Worm (Caenorhabditis elegans) whole organism, early embryonic: ENCODE results near the gene vha-5.
A peak's percentile ranks its signal among the peaks of the same experiment; 100 is the strongest.

Experiments
- B0310.2 ChIP-seq: sonication (generic microtip); optimal IDR thresholded peaks from 2 replicates; lab custom pipeline; 2016; ENCODE audit warnings: mild to moderate bottlenecking, missing genetic modification characterization, missing compliant biosample characterization
- F13C5.2 ChIP-seq: sonication (generic microtip); optimal IDR thresholded peaks from 2 replicates; lab custom pipeline; 2017; ENCODE audit warnings: mild to moderate bottlenecking, missing genetic modification characterization, inconsistent platforms, missing compliant biosample characterization
- aly-1 ChIP-seq: sonication (generic microtip); optimal IDR thresholded peaks from 2 replicates; lab custom pipeline; 2016; ENCODE audit warnings: missing genetic modification characterization, missing compliant biosample characterization
- ama-1 ChIP-seq: fragments of 150-350 bp; optimal IDR thresholded peaks from 2 replicates; lab custom pipeline; 2014
- ceh-13 ChIP-seq: fragments of 200-800 bp; sonication (Bioruptor generic); optimal IDR thresholded peaks from 2 replicates; lab custom pipeline; 2018; ENCODE audit warnings: mild to moderate bottlenecking, missing genetic modification characterization, missing compliant biosample characterization
- ceh-36 ChIP-seq: sonication (generic microtip); optimal IDR thresholded peaks from 2 replicates; lab custom pipeline; 2016; ENCODE audit warnings: missing genetic modification characterization, inconsistent platforms, missing compliant biosample characterization
- ets-7 ChIP-seq: sonication (generic microtip); optimal IDR thresholded peaks from 2 replicates; lab custom pipeline; 2016; ENCODE audit warnings: missing genotype, missing genetic modification characterization, missing compliant biosample characterization
- flt-1 ChIP-seq: fragments of 200-800 bp; sonication (Bioruptor generic); IDR thresholded peaks from 2 replicates; pipeline ENCODE4 v1.3.6; 2022; ENCODE audit warnings: missing genetic modification characterization, missing compliant biosample characterization
- hmbx-1 ChIP-seq: sonication (generic microtip); optimal IDR thresholded peaks from 2 replicates; lab custom pipeline; 2016; ENCODE audit warnings: mild to moderate bottlenecking, missing genetic modification characterization, missing compliant biosample characterization
- hmg-4 ChIP-seq: fragments of 200-800 bp; sonication (Bioruptor generic); optimal IDR thresholded peaks from 2 replicates; lab custom pipeline; 2018; ENCODE audit warnings: mild to moderate bottlenecking, missing genetic modification characterization, missing compliant biosample characterization
- hnd-1 ChIP-seq: sonication (generic microtip); optimal IDR thresholded peaks from 2 replicates; lab custom pipeline; 2016; ENCODE audit warnings: missing genetic modification characterization, missing compliant biosample characterization
- pes-1 ChIP-seq: fragments of 200-800 bp; sonication (Bioruptor generic); IDR thresholded peaks from 2 replicates; pipeline ENCODE4 v1.3.6; 2022; ENCODE audit warnings: missing genetic modification reagents, missing genetic modification characterization, missing compliant biosample characterization
- scrt-1 ChIP-seq: fragments of 200-800 bp; sonication (Bioruptor generic); IDR thresholded peaks from 2 replicates; pipeline ENCODE4 v1.3.6; 2022; ENCODE audit warnings: missing genetic modification characterization, missing compliant biosample characterization
- sea-1 ChIP-seq: fragments of 200-800 bp; sonication (Bioruptor generic); conservative IDR thresholded peaks from 2 replicates; pipeline ENCODE4 v1.3.6; 2022; ENCODE audit warnings: missing genetic modification characterization, missing compliant biosample characterization
- tbx-11 ChIP-seq: fragments of 200-800 bp; sonication (Bioruptor generic); IDR thresholded peaks from 2 replicates; pipeline ENCODE4 v1.3.6; 2022; ENCODE audit warnings: missing genetic modification characterization, missing compliant biosample characterization
- tbx-37 ChIP-seq: fragments of 200-800 bp; sonication (Bioruptor generic); conservative IDR thresholded peaks from 2 replicates; pipeline ENCODE4 v1.3.6; 2022; ENCODE audit warnings: missing genetic modification reagents, missing genetic modification characterization, missing compliant biosample characterization
- tra-4 ChIP-seq: sonication (generic microtip); optimal IDR thresholded peaks from 2 replicates; lab custom pipeline; 2017; ENCODE audit warnings: missing genetic modification characterization, missing compliant biosample characterization

The vha-5 gene

DNA sequence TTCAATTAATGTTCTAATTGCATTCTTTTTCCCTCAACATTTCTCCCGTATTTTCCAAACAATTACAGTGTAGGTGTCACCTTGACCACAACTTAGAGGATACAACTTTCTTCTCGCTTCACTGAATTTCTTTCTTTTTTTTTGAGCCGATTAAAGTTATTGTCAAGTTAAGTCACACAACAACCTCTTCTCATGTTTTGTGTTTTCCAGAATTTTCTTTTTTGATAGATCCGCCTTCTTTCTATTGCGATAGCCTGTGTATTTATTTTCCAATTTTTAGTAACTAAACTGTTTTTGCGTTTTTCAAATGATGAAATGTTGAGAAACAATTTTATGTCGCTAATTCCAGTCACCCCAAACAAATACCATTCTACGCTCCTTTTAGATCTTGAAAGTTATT is 21.9 kb downstream of the vha-5 start, which contains the start of gene F35H10.3:
Gene F35H10.3 (plus strand): TSS at position 301 of the 400 bp plus-strand sequence.
- no peak for TF ChIP-seq ets-7
- no peak for TF ChIP-seq ama-1 (lab: Kevin White, UChicago)
- TF ChIP-seq flt-1, result no peak
- no peak for TF ChIP-seq tbx-11 (GFP tag; lab: Robert Waterston, UW)
- TF ChIP-seq F13C5.2 (tag; lab: Kevin White, UChicago), result no peak
- no peak for TF ChIP-seq sea-1 (GFP tag; lab: Robert Waterston, UW)
- TF ChIP-seq hmbx-1, result no peak
- TF ChIP-seq tra-4 (tag; lab: Kevin White, UChicago), result no peak
- no peak for TF ChIP-seq ceh-13
- TF ChIP-seq tbx-37 (GFP tag; lab: Robert Waterston, UW), result no peak
- no peak for TF ChIP-seq hmg-4 (GFP tag; lab: Kevin White, UChicago)
- TF ChIP-seq scrt-1, result no peak
- no peak for TF ChIP-seq aly-1 (tag; lab: Kevin White, UChicago)
- no peak for TF ChIP-seq B0310.2

DNA sequence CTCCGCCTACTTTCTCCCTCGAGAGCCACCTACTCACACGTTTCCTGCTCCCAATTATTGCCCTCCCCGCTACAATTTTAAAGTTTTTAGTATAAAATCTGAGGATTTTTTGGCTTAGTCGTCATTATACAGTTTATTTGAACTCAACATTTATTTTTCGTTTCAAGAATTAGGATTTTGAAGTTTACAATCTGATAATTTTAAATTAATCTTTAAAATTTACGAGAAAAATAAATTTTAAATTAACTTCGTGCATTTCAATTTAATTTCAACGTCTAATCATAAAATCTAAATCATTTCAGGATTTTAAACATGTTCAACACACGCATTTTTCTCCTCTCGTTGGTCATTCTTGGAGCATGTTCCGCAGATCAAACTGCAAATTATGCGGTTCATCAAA is 25.1 kb downstream of the vha-5 start, which contains the start of gene F35H10.2:
Gene F35H10.2 (plus strand): TSS at position 301 of the 400 bp plus-strand sequence.
- TF ChIP-seq F13C5.2 (tag; lab: Kevin White, UChicago) (no peak), sea-1 (GFP tag; lab: Robert Waterston, UW) (no peak), pes-1 (no peak), ceh-36 (tag; lab: Kevin White, UChicago) (no peak), ceh-13 (no peak), aly-1 (tag; lab: Kevin White, UChicago) (no peak)

DNA sequence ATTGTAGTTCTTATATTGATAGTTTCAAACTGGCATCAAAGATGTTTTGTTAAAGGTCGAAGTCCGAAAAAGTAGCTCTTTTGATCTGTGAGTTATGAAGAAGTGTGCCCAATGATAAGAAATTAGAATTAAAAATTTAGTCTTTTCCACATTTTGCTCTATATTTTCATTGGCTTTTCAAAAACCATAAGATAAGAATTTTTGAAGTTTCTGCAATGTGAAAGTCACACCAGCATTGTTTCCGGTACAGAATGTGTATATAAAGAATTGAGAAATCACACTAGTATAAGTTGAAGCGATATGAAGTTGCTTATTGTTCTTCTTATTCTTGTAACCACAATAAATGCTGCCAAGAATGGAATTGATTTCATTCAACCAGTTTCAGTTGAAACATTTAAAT is 28.8 kb downstream of the vha-5 start, which contains the start of gene lys-10:
Gene lys-10 (plus strand): TSS at position 301 of the 400 bp plus-strand sequence.
- no peak for TF ChIP-seq ceh-13
- TF ChIP-seq hmg-4 (GFP tag; lab: Kevin White, UChicago), result no peak
- no peak for TF ChIP-seq F13C5.2 (tag; lab: Kevin White, UChicago)
- no peak for TF ChIP-seq tra-4 (tag; lab: Kevin White, UChicago)
- TF ChIP-seq sea-1 (GFP tag; lab: Robert Waterston, UW), result no peak
- no peak for TF ChIP-seq hmbx-1
- no peak for TF ChIP-seq pes-1
- TF ChIP-seq tbx-37 (GFP tag; lab: Robert Waterston, UW), result no peak
- TF ChIP-seq aly-1 (tag; lab: Kevin White, UChicago), result no peak
- no peak for TF ChIP-seq ets-7
- TF ChIP-seq scrt-1, result no peak
- TF ChIP-seq ama-1 (lab: Kevin White, UChicago), result no peak

DNA sequence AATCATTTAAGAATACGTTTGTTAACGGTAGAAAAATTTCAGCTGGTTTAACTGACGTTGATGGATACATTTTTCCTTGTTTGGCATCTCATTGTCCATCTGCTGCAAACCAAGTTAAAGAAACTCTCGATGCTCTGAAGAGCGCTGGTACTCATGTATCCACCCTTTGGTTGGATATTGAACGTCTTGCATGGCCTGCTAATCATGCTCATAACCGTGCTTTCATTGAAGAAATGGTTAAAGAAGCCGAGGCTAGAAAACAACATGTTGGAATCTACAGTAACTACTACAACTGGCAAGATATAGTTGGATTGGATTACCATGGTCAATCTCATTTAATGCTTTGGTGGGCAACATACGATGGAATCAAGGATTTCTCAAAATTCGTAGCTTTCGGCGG is 29.3 kb downstream of the vha-5 start:
- TF ChIP-seq ceh-13 (no peak), B0310.2 (no peak), ets-7 (no peak), flt-1 (0 out of 2 replicates have a peak, but pooled peaks have one; percentile 2)

DNA sequence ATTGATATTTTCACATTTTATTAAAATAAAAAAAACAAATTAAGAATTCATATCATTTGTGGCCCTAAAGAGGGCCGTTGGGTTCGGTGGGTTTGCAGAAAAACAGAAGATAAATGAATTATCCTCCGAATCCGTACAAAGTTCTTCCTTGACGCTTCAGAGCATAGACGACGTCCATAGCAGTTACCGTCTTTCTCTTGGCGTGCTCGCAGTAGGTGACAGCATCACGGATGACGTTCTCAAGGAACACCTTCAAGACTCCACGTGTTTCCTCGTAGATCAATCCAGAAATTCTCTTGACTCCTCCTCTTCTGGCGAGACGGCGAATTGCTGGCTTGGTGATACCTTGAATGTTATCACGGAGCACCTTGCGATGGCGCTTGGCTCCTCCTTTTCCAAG is 29.8 kb downstream of the vha-5 start:
- TF ChIP-seq aly-1 (tag; lab: Kevin White, UChicago), result peak; percentile 47
- TF ChIP-seq hmbx-1, result no peak
- peak; percentile 97 for TF ChIP-seq ama-1 (lab: Kevin White, UChicago)
- no peak for TF ChIP-seq hnd-1 (tag; lab: Kevin White, UChicago)
- no peak for TF ChIP-seq tbx-11 (GFP tag; lab: Robert Waterston, UW)
- TF ChIP-seq ceh-36 (tag; lab: Kevin White, UChicago), result no peak
- no peak for TF ChIP-seq ets-7

DNA sequence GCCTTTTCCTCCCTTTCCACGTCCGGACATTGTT is 30.0 kb downstream of the vha-5 start, which contains the start of gene his-31:
Gene his-31 (minus strand): TSS at position 30 of the 34 bp plus-strand sequence.
- TF ChIP-seq ceh-13 (no peak), aly-1 (tag; lab: Kevin White, UChicago) (no peak), pes-1 (no peak), sea-1 (GFP tag; lab: Robert Waterston, UW) (no peak), ets-7 (no peak)

DNA sequence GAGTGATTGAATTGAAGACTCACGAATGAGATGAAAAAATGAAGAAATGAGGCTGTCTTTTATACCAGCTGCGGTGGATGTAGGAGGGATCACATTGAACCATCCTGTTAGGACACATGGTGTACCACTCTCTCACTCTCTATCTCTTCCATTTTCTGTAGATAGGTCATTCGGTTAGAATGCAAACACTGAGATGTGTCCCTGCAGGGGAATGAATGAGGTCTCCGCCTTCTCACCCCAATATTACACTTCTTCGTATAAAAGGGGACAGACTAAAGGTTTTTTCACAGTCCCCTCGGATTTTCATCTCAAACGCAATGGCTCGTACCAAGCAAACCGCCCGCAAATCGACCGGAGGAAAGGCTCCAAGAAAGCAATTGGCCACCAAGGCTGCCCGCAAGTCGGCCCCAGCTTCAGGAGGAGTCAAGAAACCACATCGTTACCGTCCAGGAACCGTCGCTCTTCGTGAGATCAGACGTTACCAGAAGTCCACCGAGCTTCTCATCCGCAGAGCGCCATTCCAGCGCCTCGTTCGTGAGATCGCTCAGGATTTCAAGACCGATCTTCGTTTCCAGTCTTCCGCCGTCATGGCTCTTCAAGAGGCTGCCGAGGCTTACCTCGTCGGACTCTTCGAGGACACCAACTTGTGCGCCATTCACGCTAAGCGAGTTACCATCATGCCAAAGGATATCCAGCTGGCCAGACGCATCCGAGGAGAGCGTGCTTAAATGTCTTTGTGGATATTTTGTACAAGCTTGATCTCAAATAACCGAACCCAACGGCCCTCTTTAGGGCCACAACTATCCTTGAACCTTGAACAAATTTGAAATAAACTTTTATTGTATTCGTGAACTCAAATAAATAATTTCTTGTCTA is 30.5 kb downstream of the vha-5 start, which contains the start of gene his-32:
Gene his-32 (plus strand): TSS at position 318 of the 876 bp plus-strand sequence.
- no peak for TF ChIP-seq ets-7
- TF ChIP-seq hmg-4 (GFP tag; lab: Kevin White, UChicago), result peak; percentile 41
- peak; percentile 18 for TF ChIP-seq F13C5.2 (tag; lab: Kevin White, UChicago)
- TF ChIP-seq tbx-11 (GFP tag; lab: Robert Waterston, UW), result no peak
- TF ChIP-seq scrt-1, result peak; percentile 78; the same call in 1 of the 2 replicates
- no peak for TF ChIP-seq hnd-1 (tag; lab: Kevin White, UChicago)
- TF ChIP-seq hmbx-1, result peak; percentile 60
- TF ChIP-seq ceh-13, result no peak
- TF ChIP-seq B0310.2, result peak; percentile 88
- peak; percentile 100 for TF ChIP-seq aly-1 (tag; lab: Kevin White, UChicago)
- TF ChIP-seq tbx-37 (GFP tag; lab: Robert Waterston, UW), result no peak
- peak; percentile 67; the same call in 1 of the 2 replicates for TF ChIP-seq sea-1 (GFP tag; lab: Robert Waterston, UW)
- TF ChIP-seq ceh-36 (tag; lab: Kevin White, UChicago), result peak; percentile 69
- peak; percentile 76 for TF ChIP-seq pes-1
- TF ChIP-seq flt-1, result peak; percentile 65; the same call in 1 of the 2 replicates
- TF ChIP-seq ama-1 (lab: Kevin White, UChicago), result peak; percentile 99
- TF ChIP-seq tra-4 (tag; lab: Kevin White, UChicago), result peak; percentile 25

DNA sequence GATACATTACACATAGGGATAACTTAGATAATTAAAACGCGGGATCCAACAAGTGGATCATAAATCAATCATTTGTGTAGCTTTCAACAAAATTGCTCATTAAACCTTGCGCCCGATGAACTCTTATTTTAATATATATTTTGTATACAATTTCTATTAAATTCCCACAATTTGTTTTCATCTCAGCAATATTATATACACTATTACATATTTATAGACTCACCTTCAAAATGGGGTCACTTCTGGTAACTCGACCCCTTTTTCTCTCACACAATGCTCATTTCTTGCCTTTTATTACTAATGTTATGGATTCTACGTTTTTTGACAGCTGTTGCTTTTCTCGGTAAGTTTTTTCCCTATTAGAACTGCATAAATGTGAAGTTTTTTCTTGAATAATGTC is 35.9 kb downstream of the vha-5 start, which contains the start of gene lgc-6:
Gene lgc-6 (plus strand): TSS at position 301 of the 400 bp plus-strand sequence.
- TF ChIP-seq hmg-4 (GFP tag; lab: Kevin White, UChicago) (no peak), flt-1 (no peak), hmbx-1 (no peak), sea-1 (GFP tag; lab: Robert Waterston, UW) (no peak), ets-7 (no peak), F13C5.2 (tag; lab: Kevin White, UChicago) (no peak), ama-1 (lab: Kevin White, UChicago) (no peak), hnd-1 (tag; lab: Kevin White, UChicago) (no peak), ceh-13 (no peak), tra-4 (tag; lab: Kevin White, UChicago) (no peak), ceh-36 (tag; lab: Kevin White, UChicago) (no peak), B0310.2 (no peak), pes-1 (no peak), tbx-11 (GFP tag; lab: Robert Waterston, UW) (no peak), aly-1 (tag; lab: Kevin White, UChicago) (no peak), scrt-1 (no peak), tbx-37 (GFP tag; lab: Robert Waterston, UW) (no peak)
